Fruit fly (Drosophila melanogaster): ENCODE data around the gene CG34309.

dm6 chr3R:13333031-13333430, 39.4 kb upstream of the CG34309 start:
- no peak for TF ChIP-seq vri (GFP tag; optimal IDR thresholded peaks at IDR 0.05)
- no peak for TF ChIP-seq Smox (GFP tag; optimal IDR thresholded peaks at IDR 0.05)
- no peak for TF ChIP-seq CG7368 (GFP tag; optimal IDR thresholded peaks at IDR 0.05)
- no peak for TF ChIP-seq CG1621 (tag; optimal IDR thresholded peaks at IDR 0.05)
- TF ChIP-seq esn (GFP tag; optimal IDR thresholded peaks at IDR 0.05) = no peak
- no peak for TF ChIP-seq spab (GFP tag; optimal IDR thresholded peaks at IDR 0.05)
- TF ChIP-seq Hr38 (GFP tag; optimal IDR thresholded peaks at IDR 0.05) = no peak
- no peak for TF ChIP-seq Ets96B (tag; optimal IDR thresholded peaks at IDR 0.05)
- TF ChIP-seq CG32006 (GFP tag; optimal IDR thresholded peaks at IDR 0.05) = no peak
- no peak for TF ChIP-seq CG31627 (GFP tag; optimal IDR thresholded peaks at IDR 0.05)
- TF ChIP-seq net (GFP tag; optimal IDR thresholded peaks at IDR 0.05) = no peak
- TF ChIP-seq CG10631 (GFP tag; optimal IDR thresholded peaks at IDR 0.05) = no peak
- no peak for TF ChIP-seq CG6163 (GFP tag; IDR thresholded peaks at IDR 0.05)
- no peak for TF ChIP-seq CG6854 (GFP tag; optimal IDR thresholded peaks at IDR 0.05)

Data from whole organism, prepupa.